Worm (Caenorhabditis elegans) whole organism, mixed stage, embryonic: ENCODE measurements around the gene abhd-3.2.

Experiments
- bed-3 ChIP-seq: fragments of 200-800 bp; sonication (Bioruptor generic); optimal IDR thresholded peaks from 3 replicates; lab custom pipeline; 2018; ENCODE audit warnings: mild to moderate bottlenecking, missing genetic modification characterization, moderate library complexity, missing compliant biosample characterization
- ceh-43 ChIP-seq: fragments of 200-800 bp; sonication (Bioruptor generic); optimal IDR thresholded peaks from 2 replicates; lab custom pipeline; 2018; ENCODE audit warnings: mild to moderate bottlenecking, missing genetic modification characterization, moderate library complexity, missing compliant biosample characterization
- ces-1 ChIP-seq: fragments of 150-350 bp; optimal IDR thresholded peaks from 2 replicates; lab custom pipeline; 2014; ENCODE audit warnings: missing biosample characterization, missing genetic modification reagents, missing genetic modification characterization
- elt-1 ChIP-seq: sonication (generic microtip); optimal IDR thresholded peaks from 2 replicates; lab custom pipeline; 2017; ENCODE audit warnings: missing genetic modification characterization, mild to moderate bottlenecking, missing compliant biosample characterization, antibody characterized with exemption, moderate library complexity, borderline replicate concordance; ENCODE audit not compliant: insufficient read depth
- lin-13 ChIP-seq: fragments of 150-350 bp; optimal IDR thresholded peaks from 2 replicates; lab custom pipeline; 2014; ENCODE audit warnings: missing biosample characterization, missing genetic modification characterization
- nhr-12 ChIP-seq: fragments of 150-350 bp; optimal IDR thresholded peaks from 2 replicates; lab custom pipeline; 2014; ENCODE audit warnings: missing biosample characterization, missing genetic modification characterization
- nhr-2 ChIP-seq: fragments of 150-350 bp; optimal IDR thresholded peaks from 2 replicates; lab custom pipeline; 2014; ENCODE audit warnings: missing biosample characterization, missing genetic modification characterization
- nhr-237 ChIP-seq: fragments of 150-350 bp; optimal IDR thresholded peaks from 2 replicates; lab custom pipeline; 2014; ENCODE audit warnings: missing biosample characterization, missing genetic modification characterization
- pha-4 ChIP-seq: fragments of 150-350 bp; optimal IDR thresholded peaks from 2 replicates; lab custom pipeline; 2018; ENCODE audit warnings: missing biosample characterization, missing genetic modification reagents, missing genetic modification characterization
- snpc-4 ChIP-seq: fragments of 150-350 bp; optimal IDR thresholded peaks from 2 replicates; lab custom pipeline; 2014; ENCODE audit warnings: missing biosample characterization, missing genetic modification characterization
- unc-39 ChIP-seq: fragments of 150-350 bp; optimal IDR thresholded peaks from 2 replicates; lab custom pipeline; 2014; ENCODE audit warnings: missing biosample characterization, missing genetic modification characterization

- TF ChIP-seq ces-1, result no peak
- no peak for TF ChIP-seq nhr-237 (tag; lab: Kevin White, UChicago)
- no peak for TF ChIP-seq bed-3 (GFP tag; lab: Kevin White, UChicago)
- no peak for TF ChIP-seq lin-13 (tag; lab: Kevin White, UChicago)
- TF ChIP-seq pha-4 (tag; lab: Kevin White, UChicago), result no peak
- TF ChIP-seq unc-39 (tag; lab: Kevin White, UChicago), result no peak
- TF ChIP-seq snpc-4 (tag; lab: Kevin White, UChicago), result no peak
- TF ChIP-seq nhr-12, result no peak
- TF ChIP-seq ceh-43 (GFP tag; lab: Kevin White, UChicago), result no peak
- TF ChIP-seq nhr-2, result no peak
- TF ChIP-seq elt-1 (tag; lab: Kevin White, UChicago), result no peak
Observed at ce11 chrX:950482-950881, 27.3 kb downstream of the abhd-3.2 start, which contains the start of gene arr-1.
